Worm (Caenorhabditis elegans) whole organism, early embryonic: Measurements from ENCODE around the gene T07F8.1.

Experiments
- B0310.2 ChIP-seq: sonication (generic microtip); optimal IDR thresholded peaks from 2 replicates; lab custom pipeline; 2016; ENCODE audit warnings: mild to moderate bottlenecking, missing genetic modification characterization, missing compliant biosample characterization
- F13C5.2 ChIP-seq: sonication (generic microtip); optimal IDR thresholded peaks from 2 replicates; lab custom pipeline; 2017; ENCODE audit warnings: mild to moderate bottlenecking, missing genetic modification characterization, inconsistent platforms, missing compliant biosample characterization
- aly-1 ChIP-seq: sonication (generic microtip); optimal IDR thresholded peaks from 2 replicates; lab custom pipeline; 2016; ENCODE audit warnings: missing genetic modification characterization, missing compliant biosample characterization
- ama-1 ChIP-seq: fragments of 150-350 bp; optimal IDR thresholded peaks from 2 replicates; lab custom pipeline; 2014
- ceh-13 ChIP-seq: fragments of 200-800 bp; sonication (Bioruptor generic); optimal IDR thresholded peaks from 2 replicates; lab custom pipeline; 2018; ENCODE audit warnings: mild to moderate bottlenecking, missing genetic modification characterization, missing compliant biosample characterization
- ceh-36 ChIP-seq: sonication (generic microtip); optimal IDR thresholded peaks from 2 replicates; lab custom pipeline; 2016; ENCODE audit warnings: missing genetic modification characterization, inconsistent platforms, missing compliant biosample characterization
- ets-7 ChIP-seq: sonication (generic microtip); optimal IDR thresholded peaks from 2 replicates; lab custom pipeline; 2016; ENCODE audit warnings: missing genotype, missing genetic modification characterization, missing compliant biosample characterization
- flt-1 ChIP-seq: fragments of 200-800 bp; sonication (Bioruptor generic); IDR thresholded peaks from 2 replicates; pipeline ENCODE4 v1.3.6; 2022; ENCODE audit warnings: missing genetic modification characterization, missing compliant biosample characterization
- hmbx-1 ChIP-seq: sonication (generic microtip); optimal IDR thresholded peaks from 2 replicates; lab custom pipeline; 2016; ENCODE audit warnings: mild to moderate bottlenecking, missing genetic modification characterization, missing compliant biosample characterization
- hmg-4 ChIP-seq: fragments of 200-800 bp; sonication (Bioruptor generic); optimal IDR thresholded peaks from 2 replicates; lab custom pipeline; 2018; ENCODE audit warnings: mild to moderate bottlenecking, missing genetic modification characterization, missing compliant biosample characterization
- hnd-1 ChIP-seq: sonication (generic microtip); optimal IDR thresholded peaks from 2 replicates; lab custom pipeline; 2016; ENCODE audit warnings: missing genetic modification characterization, missing compliant biosample characterization
- pes-1 ChIP-seq: fragments of 200-800 bp; sonication (Bioruptor generic); IDR thresholded peaks from 2 replicates; pipeline ENCODE4 v1.3.6; 2022; ENCODE audit warnings: missing genetic modification reagents, missing genetic modification characterization, missing compliant biosample characterization
- scrt-1 ChIP-seq: fragments of 200-800 bp; sonication (Bioruptor generic); IDR thresholded peaks from 2 replicates; pipeline ENCODE4 v1.3.6; 2022; ENCODE audit warnings: missing genetic modification characterization, missing compliant biosample characterization
- sea-1 ChIP-seq: fragments of 200-800 bp; sonication (Bioruptor generic); conservative IDR thresholded peaks from 2 replicates; pipeline ENCODE4 v1.3.6; 2022; ENCODE audit warnings: missing genetic modification characterization, missing compliant biosample characterization
- tbx-11 ChIP-seq: fragments of 200-800 bp; sonication (Bioruptor generic); IDR thresholded peaks from 2 replicates; pipeline ENCODE4 v1.3.6; 2022; ENCODE audit warnings: missing genetic modification characterization, missing compliant biosample characterization
- tbx-37 ChIP-seq: fragments of 200-800 bp; sonication (Bioruptor generic); conservative IDR thresholded peaks from 2 replicates; pipeline ENCODE4 v1.3.6; 2022; ENCODE audit warnings: missing genetic modification reagents, missing genetic modification characterization, missing compliant biosample characterization
- tra-4 ChIP-seq: sonication (generic microtip); optimal IDR thresholded peaks from 2 replicates; lab custom pipeline; 2017; ENCODE audit warnings: missing genetic modification characterization, missing compliant biosample characterization

Gene T07F8.1

DNA sequence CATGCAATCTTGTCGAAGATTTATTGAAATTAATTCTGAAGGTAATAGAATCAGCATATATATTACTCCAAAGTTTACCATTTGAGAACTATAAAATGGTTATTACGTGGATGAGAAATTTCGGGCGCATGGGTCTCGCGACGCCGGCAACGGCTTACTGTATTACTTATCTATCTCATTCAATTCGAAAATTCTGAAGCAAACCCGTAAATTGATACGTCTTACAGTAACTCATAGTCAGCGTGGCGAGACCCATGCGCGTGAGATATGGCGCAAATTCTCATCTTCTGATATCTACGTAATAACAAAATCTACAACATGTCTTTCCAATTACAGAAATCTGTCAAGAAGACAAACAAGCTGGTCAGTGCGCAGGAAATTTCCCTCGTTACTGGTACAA, 28.7 kb upstream of the T07F8.1 start:
- TF ChIP-seq hnd-1 (tag; lab: Kevin White, UChicago) (no peak), F13C5.2 (tag; lab: Kevin White, UChicago) (no peak), ceh-13 (GFP tag; lab: Kevin White, UChicago) (no peak), sea-1 (no peak), B0310.2 (tag; lab: Kevin White, UChicago) (no peak)

DNA sequence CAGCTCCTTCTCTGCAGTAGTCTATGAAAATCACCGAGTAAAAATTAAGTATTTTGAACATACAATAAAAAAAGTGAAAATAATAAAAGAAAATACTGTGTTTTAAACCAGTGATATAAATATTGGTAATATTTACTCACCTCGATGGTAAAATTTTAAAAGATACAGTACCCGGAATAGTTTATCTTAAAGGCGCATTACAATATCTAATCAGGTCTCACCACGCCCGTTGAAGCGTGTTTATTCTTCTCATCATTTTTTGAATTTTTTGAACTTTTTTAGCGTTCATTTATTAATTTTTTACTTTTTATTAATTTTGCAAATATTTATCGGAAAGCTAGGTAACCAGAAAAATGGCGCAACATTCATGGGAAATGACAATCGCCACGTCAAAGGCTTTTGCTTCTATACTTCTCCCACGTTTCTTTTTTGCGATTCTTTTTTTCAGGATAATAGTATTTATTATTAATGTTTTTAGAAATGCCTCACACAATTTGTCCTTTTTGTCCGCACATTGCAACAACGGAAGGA, 26.4 kb upstream of the T07F8.1 start, which contains the start of gene F10E7.2:
F10E7.2 (plus strand) TSS at position 481 of the 531 bp plus-strand sequence.
- TF ChIP-seq aly-1 (tag; lab: Kevin White, UChicago) (no peak), tbx-11 (no peak), sea-1 (no peak), hmbx-1 (no peak), pes-1 (GFP tag; lab: Robert Waterston, UW) (no peak), tra-4 (tag; lab: Kevin White, UChicago) (no peak), tbx-37 (no peak), ceh-36 (tag; lab: Kevin White, UChicago) (no peak), B0310.2 (tag; lab: Kevin White, UChicago) (no peak), scrt-1 (GFP tag; lab: Robert Waterston, UW) (no peak), ets-7 (tag; lab: Kevin White, UChicago) (no peak), F13C5.2 (tag; lab: Kevin White, UChicago) (no peak), hnd-1 (tag; lab: Kevin White, UChicago) (no peak), ceh-13 (GFP tag; lab: Kevin White, UChicago) (no peak), flt-1 (GFP tag; lab: Robert Waterston, UW) (no peak), hmg-4 (no peak), ama-1 (lab: Kevin White, UChicago) (no peak)

DNA sequence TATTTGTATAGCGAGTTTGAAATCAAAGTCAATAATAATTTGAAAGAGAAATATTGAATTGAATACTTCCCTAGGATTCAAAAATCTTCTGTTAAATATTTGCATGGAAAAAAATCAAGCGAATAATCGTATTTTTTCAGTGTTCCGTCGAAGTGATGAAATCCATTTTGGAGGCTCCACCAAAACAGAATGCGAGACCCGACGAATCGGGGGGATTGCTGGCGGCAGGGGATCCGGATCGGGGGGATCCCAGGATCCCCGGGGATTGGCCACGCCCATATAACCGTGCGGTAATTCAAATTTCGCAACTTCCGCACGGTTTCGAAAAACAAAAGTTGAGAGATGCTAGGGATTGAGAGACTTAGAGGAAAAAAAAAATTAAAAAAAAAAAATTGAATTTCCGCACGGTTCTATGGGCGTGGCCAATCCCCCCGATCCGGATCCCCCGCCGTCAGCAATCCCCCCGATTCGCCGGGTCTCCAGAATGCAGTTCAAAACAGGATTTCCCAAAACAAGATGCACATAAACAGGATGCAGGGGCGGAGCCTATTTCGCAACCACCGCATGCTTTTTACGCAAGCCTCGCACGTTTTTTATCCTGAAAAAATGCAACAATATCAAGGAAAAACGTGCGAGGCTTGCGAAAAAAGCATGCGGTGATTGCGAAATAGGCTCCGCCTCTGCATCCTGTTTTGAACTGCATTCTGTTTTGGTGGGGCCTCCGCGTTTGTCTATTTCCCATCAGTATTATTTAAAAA, 25.4 kb upstream of the T07F8.1 start, which contains the start of gene F10E7.11:
F10E7.11 (minus strand) TSS at position 232 of the 758 bp plus-strand sequence.
- TF ChIP-seq aly-1 (tag; lab: Kevin White, UChicago) (no peak), ets-7 (tag; lab: Kevin White, UChicago) (no peak), ceh-13 (GFP tag; lab: Kevin White, UChicago) (no peak), F13C5.2 (tag; lab: Kevin White, UChicago) (no peak), flt-1 (GFP tag; lab: Robert Waterston, UW) (no peak), hmbx-1 (no peak), pes-1 (GFP tag; lab: Robert Waterston, UW) (no peak), B0310.2 (tag; lab: Kevin White, UChicago) (no peak), ceh-36 (tag; lab: Kevin White, UChicago) (no peak), ama-1 (lab: Kevin White, UChicago) (no peak), tra-4 (tag; lab: Kevin White, UChicago) (no peak), hmg-4 (no peak)

DNA sequence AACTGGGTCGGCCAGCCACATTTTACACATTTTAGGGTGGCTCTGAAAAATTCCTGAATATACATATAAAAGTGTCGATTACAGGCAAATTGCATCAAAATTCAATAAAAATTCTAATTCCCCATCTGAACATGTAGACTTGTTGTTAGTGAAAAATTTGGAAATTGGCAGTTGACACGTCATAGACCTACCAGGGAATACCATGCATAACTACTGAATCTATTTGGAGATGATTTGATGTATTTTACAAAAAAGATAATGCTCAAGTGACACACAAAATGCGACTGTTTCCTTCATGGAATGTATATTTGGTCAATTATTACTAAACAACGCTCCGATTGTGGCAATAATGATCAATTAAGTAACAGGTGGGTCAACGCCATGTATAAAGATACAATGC, 21.7 kb upstream of the T07F8.1 start, which contains the start of gene F10E7.1:
F10E7.1 (plus strand) TSS at position 301 of the 400 bp plus-strand sequence.
- no peak for TF ChIP-seq tra-4 (tag; lab: Kevin White, UChicago)
- TF ChIP-seq F13C5.2 (tag; lab: Kevin White, UChicago): no peak

DNA sequence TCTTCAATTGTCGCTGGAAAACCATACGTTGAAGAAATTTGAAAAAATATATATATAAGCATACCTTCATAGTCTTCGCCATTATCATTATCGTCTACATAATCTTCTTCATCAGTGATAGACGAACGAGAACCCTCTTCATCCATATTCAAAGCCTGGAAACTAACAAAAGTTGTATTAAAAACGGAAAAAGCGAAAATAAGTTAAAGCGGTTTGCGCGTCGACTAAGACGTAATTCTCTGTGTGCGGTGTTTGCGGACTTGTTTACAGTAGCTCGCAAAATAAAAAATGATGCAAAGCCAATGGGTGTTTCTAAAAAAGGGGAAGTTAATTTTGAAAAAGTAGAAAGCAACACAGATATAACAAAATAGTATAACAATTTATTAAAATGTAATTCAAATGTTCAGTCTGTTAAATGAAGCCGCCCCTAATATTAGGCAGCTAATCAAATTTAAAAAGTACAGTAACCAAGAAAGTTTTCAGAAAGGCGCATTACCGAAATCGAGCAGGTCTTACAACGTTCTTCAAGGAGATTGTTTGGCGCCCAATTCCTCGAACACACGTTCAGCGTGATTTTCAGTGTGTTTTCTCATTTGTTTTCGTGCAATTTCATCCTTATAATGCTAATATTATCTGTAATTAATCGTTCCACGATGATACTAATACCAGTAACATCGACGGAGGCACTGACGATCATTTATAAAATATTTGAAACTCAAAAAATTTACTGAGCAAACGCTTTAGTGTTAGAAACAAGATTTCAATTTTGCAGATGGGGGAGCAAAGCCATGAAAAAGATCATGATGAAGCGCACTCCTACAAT, 16.1 kb upstream of the T07F8.1 start, which contains the start of the genes T07F8.4 and gld-3:
T07F8.4 (minus strand) TSS at position 162 of the 823 bp plus-strand sequence.
gld-3 (plus strand) TSS at position 773 of the 823 bp plus-strand sequence.
- TF ChIP-seq hmg-4 (no peak), flt-1 (GFP tag; lab: Robert Waterston, UW) (no peak), ceh-13 (GFP tag; lab: Kevin White, UChicago) (no peak), ceh-36 (tag; lab: Kevin White, UChicago) (no peak), tbx-37 (no peak), aly-1 (tag; lab: Kevin White, UChicago) (no peak), tbx-11 (no peak), scrt-1 (GFP tag; lab: Robert Waterston, UW) (no peak), F13C5.2 (tag; lab: Kevin White, UChicago) (no peak), hmbx-1 (no peak), tra-4 (tag; lab: Kevin White, UChicago) (no peak), B0310.2 (tag; lab: Kevin White, UChicago) (no peak), hnd-1 (tag; lab: Kevin White, UChicago) (no peak), sea-1 (no peak)

DNA sequence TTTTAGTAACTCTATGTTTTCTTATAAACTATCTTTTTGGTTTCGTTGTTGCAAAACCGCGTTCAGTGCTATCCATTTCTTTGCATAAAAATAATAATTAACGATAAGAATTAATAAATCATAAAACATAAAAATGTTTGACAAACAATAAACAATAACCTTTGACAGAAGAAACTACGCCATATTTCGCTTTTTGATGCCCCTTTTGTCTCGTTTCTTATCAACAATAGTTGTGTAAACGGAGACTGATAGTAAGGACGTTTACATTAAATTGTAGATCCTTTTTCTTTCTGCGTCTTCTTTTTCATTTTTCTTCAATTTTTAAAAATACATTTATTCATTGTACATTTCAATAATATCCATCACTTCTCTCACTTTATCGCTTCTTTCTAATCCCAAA, 9.1 kb upstream of the T07F8.1 start:
- TF ChIP-seq hnd-1 (tag; lab: Kevin White, UChicago) (no peak), hmg-4 (no peak)

DNA sequence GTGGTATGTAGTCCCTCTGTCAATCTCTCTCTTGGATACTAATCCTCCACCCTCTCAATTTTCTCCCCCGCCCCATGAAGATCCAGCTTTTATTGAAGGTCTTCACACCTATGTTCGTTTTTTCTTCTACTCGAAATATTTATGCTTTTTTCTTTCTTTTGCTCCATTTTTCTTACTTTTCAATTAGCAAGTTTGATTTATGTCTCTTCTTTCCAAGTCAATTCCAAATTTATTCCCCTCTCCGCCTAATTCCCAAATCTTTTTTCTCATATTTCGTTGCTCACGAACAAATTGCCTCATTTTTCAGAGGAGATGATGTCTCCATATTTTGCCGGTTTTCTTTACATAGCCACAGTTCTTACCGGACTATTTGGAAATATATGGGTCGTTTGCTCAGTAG, 3.9 kb upstream of the T07F8.1 start, which contains the start of gene npr-31:
npr-31 (plus strand) TSS at position 301 of the 400 bp plus-strand sequence.
- no peak for TF ChIP-seq pes-1 (GFP tag; lab: Robert Waterston, UW)
- no peak for TF ChIP-seq tra-4 (tag; lab: Kevin White, UChicago)
- no peak for TF ChIP-seq hmbx-1
